Worm (Caenorhabditis elegans) whole organism, L1 larva: ENCODE results near the gene F44E5.1.

Experiments
- C04F5.9 ChIP-seq: sonication (generic microtip); optimal IDR thresholded peaks from 2 replicates; lab custom pipeline; 2016; ENCODE audit warnings: missing genetic modification characterization, missing compliant biosample characterization
- C16A3.4 ChIP-seq: fragments of 150-350 bp; optimal IDR thresholded peaks from 2 replicates; lab custom pipeline; 2014; ENCODE audit warnings: missing biosample characterization, missing genetic modification characterization
- Y116A8C.19 ChIP-seq: sonication (generic microtip); optimal IDR thresholded peaks from 2 replicates; lab custom pipeline; 2016; ENCODE audit warnings: missing compliant biosample characterization, missing genetic modification characterization, borderline replicate concordance
- aly-2 ChIP-seq: fragments of 150-350 bp; optimal IDR thresholded peaks from 2 replicates; lab custom pipeline; 2014; ENCODE audit warnings: missing biosample characterization, missing genetic modification characterization
- ceh-90 ChIP-seq: sonication (generic microtip); optimal IDR thresholded peaks from 2 replicates; lab custom pipeline; 2016; ENCODE audit warnings: missing genetic modification characterization, missing compliant biosample characterization
- ces-1 ChIP-seq: fragments of 150-350 bp; optimal IDR thresholded peaks from 2 replicates; lab custom pipeline; 2014; ENCODE audit warnings: missing biosample characterization, missing genetic modification reagents, missing genetic modification characterization
- dpl-1 ChIP-seq, 3 experiments: fragments of 150-350 bp in 2 of 3; sonication (generic microtip) in 1 of 3; optimal IDR thresholded peaks; 2 replicates each; lab custom pipeline; 2014 to 2017; ENCODE audit warnings: missing biosample characterization in 3 of 3, missing genetic modification characterization in 3 of 3, missing genetic modification reagents in 3 of 3
- dsc-1 ChIP-seq: sonication (generic microtip); optimal IDR thresholded peaks from 2 replicates; lab custom pipeline; 2016; ENCODE audit warnings: mild to moderate bottlenecking, missing genetic modification characterization, missing compliant biosample characterization
- efl-1 ChIP-seq, 4 experiments: fragments of 150-350 bp; optimal IDR thresholded peaks in 3 of 4; peaks in 1 of 4; 1 replicate in 1 of 4; 2 replicates in 3 of 4; lab custom pipeline; 2014; ENCODE audit warnings: missing biosample characterization in 2 of 4, missing genetic modification characterization in 2 of 4, missing genetic modification reagents in 2 of 4
- efl-3 ChIP-seq: fragments of 200-800 bp; sonication (Bioruptor generic); optimal IDR thresholded peaks from 2 replicates; lab custom pipeline; 2018; ENCODE audit warnings: mild to moderate bottlenecking, missing genetic modification characterization, missing compliant biosample characterization
- egl-13 ChIP-seq: sonication (generic microtip); optimal IDR thresholded peaks from 2 replicates; lab custom pipeline; 2016; ENCODE audit warnings: missing genotype, missing genetic modification reagents, missing genetic modification characterization, missing compliant biosample characterization
- elt-2 ChIP-seq: sonication (generic microtip); optimal IDR thresholded peaks from 2 replicates; lab custom pipeline; 2016; ENCODE audit warnings: missing genetic modification characterization, mild to moderate bottlenecking, inconsistent platforms, missing compliant biosample characterization, missing genetic modification reagents
- elt-3 ChIP-seq, 6 experiments: fragments of 150-350 bp in 1 of 6; sonication (generic microtip); optimal IDR thresholded peaks; 2 replicates each; lab custom pipeline; 2017 to 2018; ENCODE audit warnings: missing biosample characterization in 6 of 6, missing genetic modification characterization in 6 of 6, inconsistent platforms in 1 of 6
- ets-5 ChIP-seq: fragments of 200-800 bp; sonication (Bioruptor generic); IDR thresholded peaks from 2 replicates; pipeline ENCODE4 v1.3.6; 2022; ENCODE audit warnings: missing genetic modification characterization, missing compliant biosample characterization
- fkh-10 ChIP-seq: sonication (generic microtip); optimal IDR thresholded peaks from 2 replicates; lab custom pipeline; 2017; ENCODE audit warnings: missing biosample characterization, missing genetic modification reagents, missing genetic modification characterization
- fkh-4 ChIP-seq: sonication (generic microtip); optimal IDR thresholded peaks from 2 replicates; lab custom pipeline; 2016; ENCODE audit warnings: missing compliant biosample characterization, missing genetic modification characterization, borderline replicate concordance
- fos-1 ChIP-seq: fragments of 150-350 bp; optimal IDR thresholded peaks from 2 replicates; lab custom pipeline; 2014; ENCODE audit warnings: missing biosample characterization, missing genetic modification characterization
- grh-1 ChIP-seq: fragments of 200-800 bp; sonication (Bioruptor generic); IDR thresholded peaks from 2 replicates; pipeline ENCODE4 v1.3.6; 2022; ENCODE audit warnings: missing genetic modification reagents, missing genetic modification characterization, missing compliant biosample characterization
- hpl-2 ChIP-seq: fragments of 150-350 bp; optimal IDR thresholded peaks from 2 replicates; lab custom pipeline; 2014; ENCODE audit warnings: missing biosample characterization, missing genetic modification reagents, missing genetic modification characterization
- isw-1 ChIP-seq: fragments of 200-800 bp; sonication (Bioruptor generic); IDR thresholded peaks from 2 replicates; pipeline ENCODE4 v1.3.6; 2022; ENCODE audit warnings: missing genetic modification characterization, missing compliant biosample characterization
- lin-14 ChIP-seq: fragments of 200-800 bp; sonication (Bioruptor generic); optimal IDR thresholded peaks from 2 replicates; lab custom pipeline; 2018; ENCODE audit warnings: mild to moderate bottlenecking, missing genetic modification characterization, moderate library complexity, missing compliant biosample characterization
- lin-15B ChIP-seq: fragments of 150-350 bp; sonication (generic microtip); optimal IDR thresholded peaks from 3 replicates; lab custom pipeline; 2014; ENCODE audit warnings: missing biosample characterization, missing genetic modification characterization
- lsy-2 ChIP-seq, 2 experiments: fragments of 150-350 bp; optimal IDR thresholded peaks; 2 replicates each; lab custom pipeline; 2014; ENCODE audit warnings: missing biosample characterization in 2 of 2, missing genetic modification characterization in 2 of 2
- mdl-1 ChIP-seq, 2 experiments: fragments of 150-350 bp; optimal IDR thresholded peaks; 2 replicates each; lab custom pipeline; 2014 to 2017; ENCODE audit warnings: missing biosample characterization in 2 of 2, missing genetic modification characterization in 2 of 2, inconsistent platforms in 1 of 2
- mef-2 ChIP-seq: fragments of 150-350 bp; optimal IDR thresholded peaks from 2 replicates; lab custom pipeline; 2014; ENCODE audit warnings: missing biosample characterization, missing genetic modification characterization
- mep-1 ChIP-seq: fragments of 150-350 bp; optimal IDR thresholded peaks from 2 replicates; lab custom pipeline; 2014; ENCODE audit warnings: missing biosample characterization, missing genetic modification characterization
- nhr-11 ChIP-seq: fragments of 150-350 bp; optimal IDR thresholded peaks from 2 replicates; lab custom pipeline; 2014; ENCODE audit warnings: missing biosample characterization, missing genetic modification characterization
- nhr-12 ChIP-seq: sonication (generic microtip); optimal IDR thresholded peaks from 2 replicates; lab custom pipeline; 2017; ENCODE audit warnings: missing biosample characterization, missing genetic modification characterization
- nhr-20 ChIP-seq: sonication (generic microtip); optimal IDR thresholded peaks from 2 replicates; lab custom pipeline; 2016; ENCODE audit warnings: mild to moderate bottlenecking, missing genetic modification characterization, missing compliant biosample characterization
- nhr-237 ChIP-seq: fragments of 150-350 bp; optimal IDR thresholded peaks from 2 replicates; lab custom pipeline; 2014; ENCODE audit warnings: missing biosample characterization, missing genetic modification characterization
- nhr-28 ChIP-seq: fragments of 150-350 bp; optimal IDR thresholded peaks from 2 replicates; lab custom pipeline; 2014; ENCODE audit warnings: missing biosample characterization, missing genetic modification characterization
- nhr-47 ChIP-seq: sonication (generic microtip); optimal IDR thresholded peaks from 2 replicates; lab custom pipeline; 2016; ENCODE audit warnings: mild to moderate bottlenecking, missing genetic modification characterization, moderate library complexity, missing compliant biosample characterization
- nhr-85 ChIP-seq: sonication (generic microtip); peaks from one replicate; lab custom pipeline; 2016; ENCODE audit warnings: missing genetic modification characterization, inconsistent platforms, missing compliant biosample characterization
- nhr-90 ChIP-seq: sonication (generic microtip); optimal IDR thresholded peaks from 2 replicates; lab custom pipeline; 2016; ENCODE audit warnings: mild to moderate bottlenecking, missing genetic modification characterization, missing compliant biosample characterization; ENCODE audit not compliant: poor library complexity
- snpc-4 ChIP-seq: fragments of 150-350 bp; optimal IDR thresholded peaks from 2 replicates; lab custom pipeline; 2014; ENCODE audit warnings: missing biosample characterization, missing genetic modification characterization
- snu-23 ChIP-seq: sonication (generic microtip); optimal IDR thresholded peaks from 2 replicates; lab custom pipeline; 2016; ENCODE audit warnings: missing genetic modification characterization, missing compliant biosample characterization
- sup-37 ChIP-seq: fragments of 200-800 bp; sonication (Bioruptor generic); optimal IDR thresholded peaks from 2 replicates; lab custom pipeline; 2018; ENCODE audit warnings: mild to moderate bottlenecking, missing genetic modification characterization, missing compliant biosample characterization
- swsn-7 ChIP-seq: sonication (generic microtip); optimal IDR thresholded peaks from 2 replicates; lab custom pipeline; 2016; ENCODE audit warnings: missing genetic modification characterization, missing compliant biosample characterization
- unc-130 ChIP-seq: fragments of 150-350 bp; optimal IDR thresholded peaks from 2 replicates; lab custom pipeline; 2017; ENCODE audit warnings: missing biosample characterization, missing genetic modification characterization, inconsistent platforms
- unc-30 ChIP-seq: sonication (generic microtip); optimal IDR thresholded peaks from 2 replicates; lab custom pipeline; 2017; ENCODE audit warnings: missing biosample characterization, missing genetic modification characterization
- unc-62 ChIP-seq: fragments of 150-350 bp; optimal IDR thresholded peaks from 2 replicates; lab custom pipeline; 2014; ENCODE audit warnings: missing biosample characterization, missing genetic modification reagents, missing genetic modification characterization
- unc-86 ChIP-seq: sonication (generic microtip); optimal IDR thresholded peaks from 2 replicates; lab custom pipeline; 2016; ENCODE audit warnings: missing genetic modification characterization, missing compliant biosample characterization
- unc-98 ChIP-seq: fragments of 200-800 bp; sonication (Bioruptor generic); IDR thresholded peaks from 2 replicates; pipeline ENCODE4 v1.3.6; 2022; ENCODE audit warnings: missing genetic modification characterization, missing compliant biosample characterization
- vab-15 ChIP-seq: sonication (generic microtip); optimal IDR thresholded peaks from 2 replicates; lab custom pipeline; 2017; ENCODE audit warnings: missing genotype, mild to moderate bottlenecking, missing genetic modification characterization, missing compliant biosample characterization
- xbp-1 ChIP-seq: sonication (generic microtip); optimal IDR thresholded peaks from 2 replicates; lab custom pipeline; 2016; ENCODE audit warnings: missing genetic modification characterization, missing compliant biosample characterization
- zag-1 ChIP-seq: fragments of 150-350 bp; optimal IDR thresholded peaks from 2 replicates; lab custom pipeline; 2014; ENCODE audit warnings: missing biosample characterization, missing genetic modification characterization
- zip-4 ChIP-seq: fragments of 200-800 bp; sonication (Bioruptor generic); optimal IDR thresholded peaks from 2 replicates; lab custom pipeline; 2018; ENCODE audit warnings: mild to moderate bottlenecking, missing genetic modification characterization, moderate library complexity, missing compliant biosample characterization
- ztf-4 ChIP-seq: fragments of 150-350 bp; optimal IDR thresholded peaks from 2 replicates; lab custom pipeline; 2014; ENCODE audit warnings: missing biosample characterization, missing genetic modification characterization

F44E5.1 gene

ce11 chrII:11733850-11734249 lies 40.5 kb downstream of the F44E5.1 start:
- TF ChIP-seq mef-2 (no peak), nhr-85 (peak; percentile 29), lin-14 (GFP tag; lab: Kevin White, UChicago) (peak; percentile 44)

DNA sequence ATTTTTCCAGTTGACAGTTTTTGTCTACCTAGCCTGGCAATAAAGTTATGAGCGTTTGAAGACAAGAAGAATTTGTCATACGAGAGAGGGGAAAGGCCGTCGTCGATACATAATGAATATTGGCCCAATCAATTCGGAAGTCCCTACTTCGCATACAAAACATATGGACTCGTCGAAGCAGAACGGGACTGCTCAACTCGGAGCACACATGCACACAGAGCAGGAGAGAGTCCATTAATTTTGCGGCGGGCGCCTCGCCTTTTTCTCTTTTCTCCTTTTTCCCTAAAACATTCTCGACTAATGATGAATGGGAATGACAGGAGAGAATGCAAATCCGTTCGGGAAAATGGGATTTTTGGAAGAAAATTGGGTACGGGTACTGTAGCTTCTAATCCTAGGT lies 41.8 kb downstream of the F44E5.1 start, which contains the start of gene F13D12.8:
TSS of gene F13D12.8 (minus strand) at position 82 of the 400 bp plus-strand sequence.
- TF ChIP-seq grh-1 (GFP tag; lab: Robert Waterston, UW): no peak
- no peak for TF ChIP-seq fos-1 (tag; lab: Kevin White, UChicago)
- no peak for TF ChIP-seq nhr-11
- no peak for TF ChIP-seq fkh-4 (tag; lab: Kevin White, UChicago)
- TF ChIP-seq xbp-1: no peak
- peak; percentile 36 for TF ChIP-seq snpc-4 (tag; lab: Kevin White, UChicago)
- TF ChIP-seq dsc-1 (tag; lab: Kevin White, UChicago): peak; percentile 62
- no peak for TF ChIP-seq nhr-20 (tag; lab: Kevin White, UChicago)
- TF ChIP-seq lin-14 (GFP tag; lab: Kevin White, UChicago): peak; percentile 73
- TF ChIP-seq, all 84 proteins: peak for 3

ce11 chrII:11731174-11731724 lies 43.1 kb downstream of the F44E5.1 start:
- TF ChIP-seq dpl-1 (GFP tag; optimal IDR thresholded peaks at IDR 0.05; lab: Kevin White, UChicago) (no peak), C16A3.4 (tag; lab: Kevin White, UChicago) (no peak), nhr-28 (tag; lab: Kevin White, UChicago) (no peak), isw-1 (GFP tag; lab: Robert Waterston, UW) (no peak), elt-2 (peak; percentile 56), lsy-2 (tag; optimal IDR thresholded peaks at IDR 0.05; lab: Kevin White, UChicago) (no peak), nhr-12 (tag; lab: Kevin White, UChicago) (no peak), mdl-1 (tag; optimal IDR thresholded peaks at IDR 0.05; lab: Kevin White, UChicago) (no peak), ceh-90 (tag; lab: Kevin White, UChicago) (no peak), sup-37 (GFP tag; lab: Kevin White, UChicago) (no peak), swsn-7 (tag; lab: Kevin White, UChicago) (no peak), C04F5.9 (no peak), nhr-237 (no peak), nhr-20 (tag; lab: Kevin White, UChicago) (peak; percentile 50), nhr-90 (tag; lab: Kevin White, UChicago) (peak; percentile 65), elt-3 (tag; optimal IDR thresholded peaks at IDR 0.05; lab: Kevin White, UChicago) (no peak), aly-2 (tag; lab: Kevin White, UChicago) (peak; percentile 65), vab-15 (tag; lab: Kevin White, UChicago) (no peak), fos-1 (tag; lab: Kevin White, UChicago) (no peak), mep-1 (tag; lab: Kevin White, UChicago) (no peak), unc-98 (no peak), zip-4 (GFP tag; lab: Kevin White, UChicago) (no peak), Y116A8C.19 (no peak), efl-3 (GFP tag; lab: Kevin White, UChicago) (no peak), ces-1 (GFP tag; lab: Kevin White, UChicago) (no peak), hpl-2 (GFP tag; lab: Kevin White, UChicago) (no peak), snu-23 (GFP tag; lab: Kevin White, UChicago) (peak; percentile 63), xbp-1 (no peak), unc-62 (no peak), egl-13 (no peak), nhr-47 (tag; lab: Kevin White, UChicago) (peak; percentile 26), unc-30 (tag; lab: Kevin White, UChicago) (no peak), ets-5 (GFP tag; lab: Robert Waterston, UW) (no peak), dsc-1 (tag; lab: Kevin White, UChicago) (no peak), efl-1 (optimal IDR thresholded peaks at IDR 0.05; lab: Kevin White, UChicago) (no peak), efl-1 (GFP tag; optimal IDR thresholded peaks at IDR 0.05 in 1 of 2; lab: Kevin White, UChicago) (peak in 1 of 2 experiments; percentile 88), zag-1 (tag; lab: Kevin White, UChicago) (no peak), ztf-4 (peak; percentile 4), unc-130 (tag; lab: Kevin White, UChicago) (no peak), mef-2 (no peak), fkh-10 (GFP tag; lab: Kevin White, UChicago) (no peak), nhr-85 (peak; percentile 47), lin-15B (tag; lab: Kevin White, UChicago) (no peak), unc-86 (tag; lab: Kevin White, UChicago) (no peak)
